Worm (Caenorhabditis elegans) whole organism, L2 larva: ENCODE measurements around the gene flp-15.
A peak's percentile ranks its signal among the peaks of the same experiment; 100 is the strongest.

Experiments
- C34F6.9 ChIP-seq: fragments of 150-350 bp; optimal IDR thresholded peaks from 2 replicates; lab custom pipeline; 2014; ENCODE audit warnings: missing biosample characterization, missing genetic modification characterization
- ZK546.5 ChIP-seq: sonication (generic microtip); optimal IDR thresholded peaks from 2 replicates; lab custom pipeline; 2017; ENCODE audit warnings: missing biosample characterization, missing genetic modification characterization
- alr-1 ChIP-seq: fragments of 150-350 bp; optimal IDR thresholded peaks from 2 replicates; lab custom pipeline; 2014; ENCODE audit warnings: missing biosample characterization, missing genetic modification characterization
- aly-2 ChIP-seq: fragments of 150-350 bp; optimal IDR thresholded peaks from 2 replicates; lab custom pipeline; 2014; ENCODE audit warnings: missing biosample characterization, missing genetic modification characterization
- ama-1 ChIP-seq: fragments of 150-350 bp; optimal IDR thresholded peaks from 2 replicates; lab custom pipeline; 2018; ENCODE audit warnings: inconsistent platforms
- blmp-1 ChIP-seq: sonication (generic microtip); optimal IDR thresholded peaks from 2 replicates; lab custom pipeline; 2017; ENCODE audit warnings: missing genetic modification characterization, mild to moderate bottlenecking, missing compliant biosample characterization, antibody characterized with exemption, moderate library complexity; ENCODE audit not compliant: insufficient read depth
- ceh-16 ChIP-seq: fragments of 150-350 bp; optimal IDR thresholded peaks from 2 replicates; lab custom pipeline; 2014; ENCODE audit warnings: missing biosample characterization, missing genetic modification characterization
- crh-2 ChIP-seq: sonication (generic microtip); optimal IDR thresholded peaks from 2 replicates; lab custom pipeline; 2017; ENCODE audit warnings: missing biosample characterization, missing genetic modification characterization
- dmd-4 ChIP-seq: sonication (generic microtip); optimal IDR thresholded peaks from 2 replicates; lab custom pipeline; 2017; ENCODE audit warnings: missing biosample characterization, missing genetic modification characterization
- egl-27 ChIP-seq: sonication (generic microtip); optimal IDR thresholded peaks from 3 replicates; lab custom pipeline; 2017; ENCODE audit warnings: missing biosample characterization, missing genetic modification reagents, missing genetic modification characterization
- elt-3 ChIP-seq: sonication (generic microtip); optimal IDR thresholded peaks from 2 replicates; lab custom pipeline; 2017; ENCODE audit warnings: missing biosample characterization, missing genetic modification characterization
- fos-1 ChIP-seq: fragments of 150-350 bp; optimal IDR thresholded peaks from 2 replicates; lab custom pipeline; 2014; ENCODE audit warnings: missing biosample characterization, missing genetic modification characterization
- gmeb-1 ChIP-seq: fragments of 150-350 bp; optimal IDR thresholded peaks from 2 replicates; lab custom pipeline; 2014; ENCODE audit warnings: missing biosample characterization, missing genetic modification characterization
- lin-39 ChIP-seq: fragments of 150-350 bp; optimal IDR thresholded peaks from 2 replicates; lab custom pipeline; 2014; ENCODE audit warnings: missing biosample characterization, missing genetic modification reagents, missing genetic modification characterization
- lsy-2 ChIP-seq, 2 experiments: fragments of 150-350 bp in 1 of 2; sonication (generic microtip) in 1 of 2; optimal IDR thresholded peaks; 2 replicates each; lab custom pipeline; 2014 to 2017; ENCODE audit warnings: missing biosample characterization in 2 of 2, missing genetic modification characterization in 2 of 2
- mab-5 ChIP-seq: fragments of 150-350 bp; optimal IDR thresholded peaks from 2 replicates; lab custom pipeline; 2014; ENCODE audit warnings: missing biosample characterization, missing genetic modification characterization
- mdl-1 ChIP-seq, 2 experiments: fragments of 150-350 bp in 1 of 2; sonication (generic microtip) in 1 of 2; optimal IDR thresholded peaks; 2 replicates each; lab custom pipeline; 2017; ENCODE audit warnings: missing biosample characterization in 2 of 2, missing genetic modification characterization in 2 of 2
- nhr-10 ChIP-seq: sonication (generic microtip); optimal IDR thresholded peaks from 2 replicates; lab custom pipeline; 2017; ENCODE audit warnings: missing biosample characterization, missing genetic modification characterization
- nhr-11 ChIP-seq: fragments of 150-350 bp; optimal IDR thresholded peaks from 2 replicates; lab custom pipeline; 2014; ENCODE audit warnings: missing biosample characterization, missing genetic modification characterization
- nhr-21 ChIP-seq: fragments of 150-350 bp; optimal IDR thresholded peaks from 2 replicates; lab custom pipeline; 2014; ENCODE audit warnings: missing biosample characterization, missing genetic modification characterization
- nhr-23 ChIP-seq: fragments of 150-350 bp; optimal IDR thresholded peaks from 2 replicates; lab custom pipeline; 2014; ENCODE audit warnings: missing biosample characterization, missing genetic modification reagents, missing genetic modification characterization
- nhr-237 ChIP-seq: fragments of 150-350 bp; optimal IDR thresholded peaks from 2 replicates; lab custom pipeline; 2014; ENCODE audit warnings: missing biosample characterization, missing genetic modification characterization
- nhr-6 ChIP-seq: fragments of 150-350 bp; optimal IDR thresholded peaks from 2 replicates; lab custom pipeline; 2014; ENCODE audit warnings: missing biosample characterization, missing genetic modification characterization
- nhr-77 ChIP-seq: fragments of 150-350 bp; optimal IDR thresholded peaks from 2 replicates; lab custom pipeline; 2014; ENCODE audit warnings: missing biosample characterization, missing genetic modification characterization
- peb-1 ChIP-seq: fragments of 150-350 bp; optimal IDR thresholded peaks from 2 replicates; lab custom pipeline; 2014; ENCODE audit warnings: missing biosample characterization, missing genetic modification characterization
- sem-4 ChIP-seq: fragments of 150-350 bp; optimal IDR thresholded peaks from 2 replicates; lab custom pipeline; 2014; ENCODE audit warnings: missing biosample characterization, missing genetic modification reagents, missing genetic modification characterization
- sma-3 ChIP-seq: sonication (generic microtip); optimal IDR thresholded peaks from 2 replicates; lab custom pipeline; 2016; ENCODE audit warnings: missing genetic modification reagents, missing genetic modification characterization, missing compliant biosample characterization
- sma-9 ChIP-seq, 2 experiments: fragments of 150-350 bp in 1 of 2; sonication (generic microtip) in 1 of 2; optimal IDR thresholded peaks; 2 replicates each; lab custom pipeline; 2014 to 2016; ENCODE audit warnings: missing genetic modification characterization in 2 of 2, mild to moderate bottlenecking in 1 of 2, missing biosample characterization in 1 of 2, missing compliant biosample characterization in 1 of 2, missing genetic modification reagents in 1 of 2, moderate library complexity in 1 of 2
- snpc-4 ChIP-seq: fragments of 150-350 bp; optimal IDR thresholded peaks from 2 replicates; lab custom pipeline; 2014; ENCODE audit warnings: missing biosample characterization, missing genetic modification characterization
- unc-55 ChIP-seq: fragments of 150-350 bp; sonication (generic microtip); optimal IDR thresholded peaks from 3 replicates; lab custom pipeline; 2014; ENCODE audit warnings: missing biosample characterization, missing genetic modification reagents, missing genetic modification characterization
- zag-1 ChIP-seq: fragments of 150-350 bp; optimal IDR thresholded peaks from 2 replicates; lab custom pipeline; 2014; ENCODE audit warnings: missing biosample characterization, missing genetic modification characterization
- ztf-1 ChIP-seq: fragments of 200-800 bp; sonication (Bioruptor generic); conservative IDR thresholded peaks from 2 replicates; pipeline ENCODE4 v1.3.6; 2022; ENCODE audit warnings: missing genetic modification characterization, missing compliant biosample characterization
- ztf-4 ChIP-seq: fragments of 150-350 bp; optimal IDR thresholded peaks from 2 replicates; lab custom pipeline; 2014; ENCODE audit warnings: missing biosample characterization, missing genetic modification characterization

Gene flp-15

DNA sequence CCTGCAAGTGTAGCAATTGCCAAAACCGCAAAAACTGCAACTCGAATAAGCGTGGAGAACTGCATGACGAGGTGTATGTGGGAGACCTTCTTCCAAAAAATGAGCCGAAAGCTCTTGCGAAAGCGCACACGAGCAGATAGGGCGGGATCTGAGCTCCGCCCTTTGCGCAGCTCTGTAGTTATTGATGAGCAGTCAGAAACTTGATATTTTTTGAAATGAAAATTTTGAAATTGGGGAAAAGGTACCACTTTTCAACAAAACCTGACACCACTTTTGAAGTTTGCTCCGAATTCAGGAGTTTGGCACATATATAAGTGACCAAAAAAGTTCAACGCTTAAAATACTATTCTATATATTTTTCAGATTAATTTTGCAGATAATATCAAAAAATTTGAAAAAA is at the start of gene flp-15:
Gene flp-15, minus strand, starts transcription at position 101 of the 400 bp plus-strand sequence.
- no peak for TF ChIP-seq nhr-10 (tag; lab: Kevin White, UChicago)
- no peak for TF ChIP-seq peb-1 (tag; lab: Kevin White, UChicago)
- TF ChIP-seq nhr-11 (tag; lab: Kevin White, UChicago), result no peak
- no peak for TF ChIP-seq nhr-237 (tag; lab: Kevin White, UChicago)
- TF ChIP-seq ama-1 (lab: Kevin White, UChicago), result no peak
- no peak for TF ChIP-seq sma-9 (GFP tag; optimal IDR thresholded peaks at IDR 0.05; lab: Kevin White, UChicago)
- no peak for TF ChIP-seq sma-9 (tag; optimal IDR thresholded peaks at IDR 0.05; lab: Kevin White, UChicago)
- TF ChIP-seq nhr-21 (tag; lab: Kevin White, UChicago), result no peak
- no peak for TF ChIP-seq dmd-4 (tag; lab: Kevin White, UChicago)
- TF ChIP-seq elt-3, result no peak
- no peak for TF ChIP-seq aly-2 (tag; lab: Kevin White, UChicago)
- no peak for TF ChIP-seq ZK546.5 (tag; lab: Kevin White, UChicago)
- no peak for TF ChIP-seq ceh-16 (tag; lab: Kevin White, UChicago)
- TF ChIP-seq lin-39 (tag; lab: Kevin White, UChicago), result no peak
- TF ChIP-seq blmp-1 (tag; lab: Kevin White, UChicago), result no peak
- TF ChIP-seq ztf-1, result no peak
- no peak for TF ChIP-seq egl-27 (tag; lab: Kevin White, UChicago)
- TF ChIP-seq nhr-77, result no peak

DNA sequence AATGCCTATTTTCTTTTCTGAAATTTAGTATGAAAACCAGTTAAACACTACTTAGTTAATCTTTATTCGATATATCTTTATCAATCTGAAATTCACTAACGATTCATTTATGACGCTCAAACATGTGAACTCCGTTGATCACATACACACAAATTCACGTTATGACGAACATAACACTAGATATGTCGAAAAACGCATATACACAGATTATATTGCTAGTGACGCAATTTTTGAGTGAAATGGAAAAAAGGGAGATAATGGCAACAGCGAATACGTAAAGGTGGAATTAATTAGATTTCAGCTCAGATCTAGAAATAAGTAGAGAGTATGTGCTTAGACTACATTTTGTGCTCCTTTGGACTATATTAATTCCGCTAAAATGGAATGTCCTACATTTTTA is 49.2 kb upstream of the flp-15 start:
- no peak for TF ChIP-seq crh-2 (tag; lab: Kevin White, UChicago)
- no peak for TF ChIP-seq ama-1 (lab: Kevin White, UChicago)
- no peak for TF ChIP-seq sem-4 (tag; lab: Kevin White, UChicago)
- peak; percentile 25 for TF ChIP-seq nhr-21 (tag; lab: Kevin White, UChicago)
- TF ChIP-seq sma-3 (GFP tag; lab: Kevin White, UChicago), result no peak
- TF ChIP-seq egl-27 (tag; lab: Kevin White, UChicago), result no peak
- no peak for TF ChIP-seq nhr-6 (tag; lab: Kevin White, UChicago)

ce11 chrIII:13716266-13716665 is 48.6 kb upstream of the flp-15 start:
- TF ChIP-seq ztf-4 (peak; percentile 51), lin-39 (tag; lab: Kevin White, UChicago) (no peak), sma-9 (GFP tag; optimal IDR thresholded peaks at IDR 0.05; lab: Kevin White, UChicago) (peak; percentile 40), sma-9 (tag; optimal IDR thresholded peaks at IDR 0.05; lab: Kevin White, UChicago) (no peak), snpc-4 (tag; lab: Kevin White, UChicago) (no peak), crh-2 (tag; lab: Kevin White, UChicago) (peak; percentile 7), sma-3 (GFP tag; lab: Kevin White, UChicago) (no peak), nhr-21 (tag; lab: Kevin White, UChicago) (peak; percentile 59), mab-5 (no peak), dmd-4 (tag; lab: Kevin White, UChicago) (peak; percentile 34), lsy-2 (tag; optimal IDR thresholded peaks at IDR 0.05; lab: Kevin White, UChicago) (peak in 1 of 2 experiments; percentile 57), C34F6.9 (tag; lab: Kevin White, UChicago) (peak; percentile 45), nhr-10 (tag; lab: Kevin White, UChicago) (no peak)

DNA sequence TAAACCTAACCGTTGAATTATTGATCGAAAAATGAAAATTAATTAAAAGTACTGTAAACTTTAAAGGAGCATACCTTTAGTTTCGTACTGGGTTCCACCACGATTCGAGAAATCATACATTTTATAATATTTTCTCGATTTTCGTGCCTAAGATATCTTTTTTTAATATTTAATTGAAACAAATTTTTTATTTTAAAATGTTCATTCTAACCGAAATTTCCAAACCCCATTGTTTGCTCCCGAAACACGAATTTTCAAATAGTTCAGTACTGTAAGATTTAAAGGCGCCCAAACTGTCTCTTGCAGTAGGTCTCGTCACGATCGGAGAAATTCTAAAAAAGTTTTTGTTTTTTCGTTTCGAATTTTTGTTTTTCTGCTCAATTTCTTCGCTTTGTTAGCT is 47.3 kb upstream of the flp-15 start:
- no peak for TF ChIP-seq ZK546.5 (tag; lab: Kevin White, UChicago)
- TF ChIP-seq gmeb-1 (tag; lab: Kevin White, UChicago), result no peak
- no peak for TF ChIP-seq fos-1
- TF ChIP-seq ztf-1, result no peak
- TF ChIP-seq snpc-4 (tag; lab: Kevin White, UChicago), result no peak
- TF ChIP-seq sem-4 (tag; lab: Kevin White, UChicago), result no peak
- no peak for TF ChIP-seq zag-1 (tag; lab: Kevin White, UChicago)
- TF ChIP-seq nhr-23 (tag; lab: Kevin White, UChicago), result no peak
- TF ChIP-seq unc-55 (GFP tag; lab: Kevin White, UChicago), result no peak
- no peak for TF ChIP-seq peb-1 (tag; lab: Kevin White, UChicago)
- TF ChIP-seq lsy-2 (tag; optimal IDR thresholded peaks at IDR 0.05; lab: Kevin White, UChicago), result no peak
- TF ChIP-seq egl-27 (tag; lab: Kevin White, UChicago), result no peak

- no peak for TF ChIP-seq mdl-1 (tag; optimal IDR thresholded peaks at IDR 0.05; lab: Kevin White, UChicago)
- no peak for TF ChIP-seq alr-1 (tag; lab: Kevin White, UChicago)
- TF ChIP-seq sem-4 (tag; lab: Kevin White, UChicago), result no peak
Observed at ce11 chrIII:13713807-13714206, 46.2 kb upstream of the flp-15 start.
